Fruit fly (Drosophila melanogaster): ENCODE results near the gene SdicA.

Gene SdicA

dm6 chrX:20235794-20236513 lies 34.2 kb upstream of the SdicA start, which contains the start of gene sw (continued):
- TF ChIP-seq CG8290 (GFP tag; optimal IDR thresholded peaks at IDR 0.05) (no peak), CG8290 (tag; optimal IDR thresholded peaks at IDR 0.05) (peak; percentile 14 to 72), CG14965 (GFP tag; optimal IDR thresholded peaks at IDR 0.05; ENCODE audit: borderline replicate concordance) (no peak), dan (GFP tag; IDR thresholded peaks at IDR 0.05) (no peak), CG2120 (GFP tag; optimal IDR thresholded peaks at IDR 0.05) (peak; percentile 77), CG9876 (GFP tag; optimal IDR thresholded peaks at IDR 0.05) (peak; percentile 37), danr (GFP tag; IDR thresholded peaks at IDR 0.05) (0 out of 2 replicates have a peak, but pooled peaks have one; percentile 8), Stat92E (GFP tag; optimal IDR thresholded peaks at IDR 0.05) (peak in 1 of 3 experiments; percentile 31), trh (GFP tag; optimal IDR thresholded peaks at IDR 0.05) (no peak), H2.0 (GFP tag; IDR thresholded peaks at IDR 0.05) (peak; percentile 45; the same call in 1 of the 2 replicates), pb (GFP tag; optimal IDR thresholded peaks at IDR 0.05) (peak; percentile 46), tna (GFP tag; IDR thresholded peaks at IDR 0.05; ENCODE audit: partially characterized antibody) (peak; percentile 70), CG18476 (GFP tag; optimal IDR thresholded peaks at IDR 0.05) (peak; percentile 43), CG12299 (tag; optimal IDR thresholded peaks at IDR 0.05) (peak; percentile 28), ase (GFP tag; IDR thresholded peaks at IDR 0.05) (peak; percentile 46; the same call in 1 of the 3 replicates), fru (optimal IDR thresholded peaks at IDR 0.05) (no peak), Xbp1 (GFP tag; optimal IDR thresholded peaks at IDR 0.05) (peak; percentile 59), eyg (GFP tag; optimal IDR thresholded peaks at IDR 0.05) (peak; percentile 38), Dip2 (GFP tag; IDR thresholded peaks at IDR 0.05) (no peak), CG17186 (GFP tag; optimal IDR thresholded peaks at IDR 0.05) (peak; percentile 99), CG43689 (GFP tag; IDR thresholded peaks at IDR 0.05) (no peak), ems (GFP tag; optimal IDR thresholded peaks at IDR 0.05) (peak; percentile 62), NC2β (GFP tag; optimal IDR thresholded peaks at IDR 0.05) (peak; percentile 15), CG9727 (GFP tag; optimal IDR thresholded peaks at IDR 0.05) (peak; percentile 48), Dp (GFP tag; optimal IDR thresholded peaks at IDR 0.05) (peak; percentile 3), Hr3 (GFP tag; optimal IDR thresholded peaks at IDR 0.05) (peak; percentile 35), CG17568 (GFP tag; optimal IDR thresholded peaks at IDR 0.05) (no peak), Doc3 (GFP tag; IDR thresholded peaks at IDR 0.05; ENCODE audit: partially characterized antibody) (peak; percentile 90), ap (GFP tag; IDR thresholded peaks at IDR 0.05) (no peak), CG11723 (GFP tag; optimal IDR thresholded peaks at IDR 0.05) (peak; percentile 26), CG8281 (tag; optimal IDR thresholded peaks at IDR 0.05) (peak; percentile 10), ewg (GFP tag; optimal IDR thresholded peaks at IDR 0.05) (peak; percentile 33), CG4360 (GFP tag; IDR thresholded peaks at IDR 0.05) (no peak), Neu2 (GFP tag; optimal IDR thresholded peaks at IDR 0.05; ENCODE audit: borderline replicate concordance) (peak; percentile 58), Deaf1 (tag; optimal IDR thresholded peaks at IDR 0.05) (no peak), Hr51 (GFP tag; optimal IDR thresholded peaks at IDR 0.05) (peak; percentile 73 to 80), tx (GFP tag; optimal IDR thresholded peaks at IDR 0.05) (peak; percentile 67), sob (GFP tag; IDR thresholded peaks at IDR 0.05) (peak; percentile 79), Rfx (GFP tag; IDR thresholded peaks at IDR 0.05) (peak; percentile 88), Hr78 (GFP tag; optimal IDR thresholded peaks at IDR 0.05) (no peak), CG18262 (tag; optimal IDR thresholded peaks at IDR 0.05) (peak; percentile 47), toy (GFP tag; IDR thresholded peaks at IDR 0.05) (no peak), aop (GFP tag; IDR thresholded peaks at IDR 0.05) (no peak), zen2 (GFP tag; IDR thresholded peaks at IDR 0.05; ENCODE audit: partially characterized antibody) (peak; percentile 80), bcd (GFP tag; optimal IDR thresholded peaks at IDR 0.05) (peak; percentile 46), CG10565 (GFP tag; optimal IDR thresholded peaks at IDR 0.05) (no peak), CG6272 (GFP tag; IDR thresholded peaks at IDR 0.05) (peak; percentile 81), Elba2 (GFP tag; optimal IDR thresholded peaks at IDR 0.05) (no peak), Dbx (GFP tag; IDR thresholded peaks at IDR 0.05) (peak; percentile 80), Side (GFP tag; optimal IDR thresholded peaks at IDR 0.05) (no peak)

All from whole organism, embryonic.